Worm (Caenorhabditis elegans): ENCODE data around the gene F43C11.7.

F43C11.7 gene

DNA sequence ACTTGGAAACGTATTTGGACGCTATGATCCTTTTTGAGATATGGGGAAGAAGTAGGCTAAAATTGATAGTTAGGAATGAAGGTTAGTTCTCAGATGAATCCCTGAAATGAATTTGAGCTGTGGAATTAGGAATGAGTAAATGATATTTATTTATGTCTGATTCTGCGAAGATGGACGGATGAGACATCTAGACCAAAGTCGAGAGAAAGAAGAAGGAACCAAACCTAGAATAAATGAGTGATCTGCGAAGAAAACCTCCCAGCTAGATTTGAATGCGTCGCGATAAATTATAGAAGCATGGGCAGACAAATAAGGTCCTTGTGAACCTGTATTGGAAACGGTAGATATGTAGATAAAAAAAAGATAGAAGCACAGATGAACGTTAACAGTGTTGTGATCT is 24.3 kb downstream of the F43C11.7 start, which contains the start of gene F43C11.16:
Gene F43C11.16, minus strand, starts transcription at position 101 of the 400 bp plus-strand sequence.
- TF ChIP-seq med-1 (GFP tag; optimal IDR thresholded peaks at IDR 0.05; ENCODE audit: insufficient read depth) (no peak), flt-1 (GFP tag; IDR thresholded peaks at IDR 0.05) (no peak)

DNA sequence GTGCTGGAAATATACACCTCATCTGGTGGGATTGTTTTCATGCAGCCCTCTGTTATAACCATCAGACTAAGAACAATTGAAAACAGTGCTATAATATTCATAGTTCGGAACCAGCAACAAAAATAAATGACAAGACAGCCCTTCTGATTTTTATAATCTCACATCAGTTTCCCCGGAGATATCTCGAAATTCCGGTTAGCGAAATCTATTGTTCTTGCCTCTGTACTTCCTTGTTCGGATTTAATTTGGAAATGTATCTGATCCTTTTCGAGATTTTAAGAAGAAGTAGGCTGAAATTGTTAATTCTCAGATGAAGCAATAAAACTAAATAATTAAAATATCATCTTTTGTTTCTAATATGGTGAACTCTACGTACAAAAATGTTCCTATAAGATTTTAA is 28.0 kb downstream of the F43C11.7 start, which contains the start of gene F43C11.11:
Gene F43C11.11, minus strand, starts transcription at position 101 of the 400 bp plus-strand sequence.
- TF ChIP-seq cog-1 (tag; optimal IDR thresholded peaks at IDR 0.05) (no peak), ztf-23 (GFP tag; IDR thresholded peaks at IDR 0.05) (no peak), flt-1 (GFP tag; IDR thresholded peaks at IDR 0.05) (no peak), T22C8.4 (GFP tag; IDR thresholded peaks at IDR 0.05) (no peak), med-1 (GFP tag; optimal IDR thresholded peaks at IDR 0.05; ENCODE audit: insufficient read depth) (no peak), ztf-29 (GFP tag; IDR thresholded peaks at IDR 0.05) (no peak), klf-2 (GFP tag; conservative IDR thresholded peaks at IDR 0.05) (no peak), tab-1 (GFP tag; IDR thresholded peaks at IDR 0.05) (no peak), ref-1 (GFP tag; conservative IDR thresholded peaks at IDR 0.05) (no peak)

ce11 chrII:2366623-2367365 is 31.1 kb downstream of the F43C11.7 start, which contains the start of the genes F43C11.12 and F16G10.5:
Gene F43C11.12 (minus strand): TSS chrII:2366723.
Gene F16G10.5 (plus strand): TSS chrII:2367315.
- TF ChIP-seq klf-2 (GFP tag; conservative IDR thresholded peaks at IDR 0.05) (no peak), tab-1 (GFP tag; IDR thresholded peaks at IDR 0.05) (no peak), ztf-23 (GFP tag; IDR thresholded peaks at IDR 0.05) (no peak)

DNA sequence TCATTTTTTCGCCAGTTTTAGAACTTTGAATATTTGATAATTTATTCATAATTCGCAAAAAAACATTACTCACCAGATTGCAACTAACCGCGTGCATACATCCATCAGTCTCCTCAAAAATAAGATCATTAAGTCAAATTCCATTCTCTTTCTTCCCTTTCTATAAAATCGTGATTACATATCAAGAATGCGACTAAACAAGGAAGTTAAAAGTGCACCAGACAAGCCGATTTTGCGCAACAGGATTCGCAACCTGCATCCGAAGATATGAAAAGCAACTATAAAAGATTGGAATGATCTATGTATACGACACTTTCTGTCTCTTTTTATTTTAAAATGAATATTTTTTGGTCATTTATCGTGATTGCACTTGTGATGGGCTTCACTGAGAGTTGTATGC is 33.3 kb downstream of the F43C11.7 start, which contains the start of gene hpo-25:
Gene hpo-25, plus strand, starts transcription at position 301 of the 400 bp plus-strand sequence.
- TF ChIP-seq ztf-23 (GFP tag; IDR thresholded peaks at IDR 0.05) (no peak), klf-2 (GFP tag; conservative IDR thresholded peaks at IDR 0.05) (no peak), flt-1 (GFP tag; IDR thresholded peaks at IDR 0.05) (no peak), ztf-29 (GFP tag; IDR thresholded peaks at IDR 0.05) (no peak), ref-1 (GFP tag; conservative IDR thresholded peaks at IDR 0.05) (no peak), med-1 (GFP tag; optimal IDR thresholded peaks at IDR 0.05; ENCODE audit: insufficient read depth) (no peak), T22C8.4 (GFP tag; IDR thresholded peaks at IDR 0.05) (no peak), cog-1 (tag; optimal IDR thresholded peaks at IDR 0.05) (no peak), tab-1 (GFP tag; IDR thresholded peaks at IDR 0.05) (no peak)

- no peak for TF ChIP-seq ztf-23 (GFP tag; IDR thresholded peaks at IDR 0.05)
- no peak for TF ChIP-seq flt-1 (GFP tag; IDR thresholded peaks at IDR 0.05)
- TF ChIP-seq ref-1 (GFP tag; conservative IDR thresholded peaks at IDR 0.05), result no peak
- TF ChIP-seq tab-1 (GFP tag; IDR thresholded peaks at IDR 0.05), result no peak
- no peak for TF ChIP-seq klf-2 (GFP tag; conservative IDR thresholded peaks at IDR 0.05)
- no peak for TF ChIP-seq cog-1 (tag; optimal IDR thresholded peaks at IDR 0.05)
- TF ChIP-seq ztf-29 (GFP tag; IDR thresholded peaks at IDR 0.05), result no peak
- TF ChIP-seq T22C8.4 (GFP tag; IDR thresholded peaks at IDR 0.05), result no peak
These were observed 36.4 kb downstream of the F43C11.7 start, which contains the start of gene F16G10.3 for ce11 chrII:2372090-2372489. Gene F16G10.3 (plus strand): TSS chrII:2372390.

DNA sequence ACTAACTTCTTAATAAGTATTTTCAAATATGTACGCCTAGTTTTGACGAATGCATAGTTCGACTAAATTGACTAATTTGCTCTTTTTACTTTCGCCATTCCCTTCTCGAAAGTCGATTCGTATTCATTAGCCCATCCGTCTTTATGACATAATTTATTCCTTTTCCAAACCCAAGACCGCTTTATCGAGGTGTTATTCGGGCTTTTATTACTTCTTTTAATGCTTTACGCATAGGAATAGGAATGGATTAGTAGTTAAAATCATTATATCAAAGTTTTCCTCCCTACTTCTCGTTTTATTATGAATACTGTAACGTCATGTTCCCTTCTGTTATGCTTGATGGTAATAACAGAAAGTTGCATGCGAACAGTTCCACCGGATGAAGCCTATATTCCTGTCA is 39.3 kb downstream of the F43C11.7 start, which contains the start of gene F16G10.2:
Gene F16G10.2, plus strand, starts transcription at position 301 of the 400 bp plus-strand sequence.
- TF ChIP-seq flt-1 (GFP tag; IDR thresholded peaks at IDR 0.05) (no peak), ztf-23 (GFP tag; IDR thresholded peaks at IDR 0.05) (no peak), cog-1 (tag; optimal IDR thresholded peaks at IDR 0.05) (no peak), med-1 (GFP tag; optimal IDR thresholded peaks at IDR 0.05; ENCODE audit: insufficient read depth) (no peak), tab-1 (GFP tag; IDR thresholded peaks at IDR 0.05) (no peak), klf-2 (GFP tag; conservative IDR thresholded peaks at IDR 0.05) (no peak), ztf-29 (GFP tag; IDR thresholded peaks at IDR 0.05) (no peak), T22C8.4 (GFP tag; IDR thresholded peaks at IDR 0.05) (no peak), ref-1 (GFP tag; conservative IDR thresholded peaks at IDR 0.05) (no peak)

ce11 chrII:2377751-2378150 is 42.1 kb downstream of the F43C11.7 start, which contains the start of gene F16G10.6:
Gene F16G10.6 (minus strand): TSS chrII:2377851.
- no peak for TF ChIP-seq ztf-29 (GFP tag; IDR thresholded peaks at IDR 0.05)
- TF ChIP-seq tab-1 (GFP tag; IDR thresholded peaks at IDR 0.05), result no peak
- TF ChIP-seq T22C8.4 (GFP tag; IDR thresholded peaks at IDR 0.05), result no peak
- TF ChIP-seq med-1 (GFP tag; optimal IDR thresholded peaks at IDR 0.05; ENCODE audit: insufficient read depth), result no peak
- no peak for TF ChIP-seq cog-1 (tag; optimal IDR thresholded peaks at IDR 0.05)
- TF ChIP-seq flt-1 (GFP tag; IDR thresholded peaks at IDR 0.05), result no peak
- no peak for TF ChIP-seq ref-1 (GFP tag; conservative IDR thresholded peaks at IDR 0.05)
- TF ChIP-seq klf-2 (GFP tag; conservative IDR thresholded peaks at IDR 0.05), result no peak
- no peak for TF ChIP-seq ztf-23 (GFP tag; IDR thresholded peaks at IDR 0.05)

DNA sequence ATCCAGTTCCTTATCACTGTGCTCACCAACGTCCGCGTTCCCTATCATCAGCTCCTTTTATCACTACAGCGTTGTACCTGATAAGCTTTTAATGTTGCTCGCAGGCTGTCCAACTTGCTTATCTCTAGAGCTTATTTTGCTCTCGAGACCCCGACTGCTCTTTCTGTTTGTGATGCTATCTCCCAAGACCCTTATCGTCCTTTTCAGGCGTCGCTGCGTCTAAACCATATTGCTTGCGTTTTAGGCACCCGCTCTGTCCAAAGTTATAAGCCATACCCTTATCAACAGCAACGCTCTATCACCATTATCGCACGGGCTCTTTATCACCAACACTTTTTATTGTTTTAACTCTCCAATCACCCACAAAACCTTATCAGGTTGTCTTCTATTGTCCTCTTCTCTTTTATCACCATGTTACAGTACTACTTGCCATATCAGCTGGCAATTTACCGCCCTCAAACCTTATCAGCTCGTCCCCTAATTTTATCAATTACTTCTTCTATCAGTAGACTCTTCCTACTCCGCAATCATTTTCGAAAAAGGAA is 42.8 kb downstream of the F43C11.7 start:
- no peak for TF ChIP-seq ref-1 (GFP tag; conservative IDR thresholded peaks at IDR 0.05)
- TF ChIP-seq tab-1 (GFP tag; IDR thresholded peaks at IDR 0.05), result no peak

DNA sequence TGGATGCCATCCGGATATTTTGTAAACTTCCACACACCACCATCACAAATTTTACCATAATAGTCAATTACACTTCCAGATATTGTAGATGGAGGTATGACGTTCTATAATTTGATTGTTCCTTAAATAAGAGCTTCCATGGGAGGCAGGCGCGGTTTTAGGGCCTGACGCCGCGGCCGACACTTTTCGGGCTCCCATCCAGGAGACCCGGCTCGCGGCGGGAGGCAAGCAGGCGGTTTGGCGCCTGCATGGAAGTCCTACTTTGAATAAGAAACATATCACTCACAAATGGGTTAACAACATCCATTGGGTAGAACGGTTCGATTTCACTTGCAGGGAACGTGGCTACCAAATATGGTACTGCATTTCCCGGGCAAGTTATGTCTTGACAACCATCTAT is 44.0 kb downstream of the F43C11.7 start:
- no peak for TF ChIP-seq ref-1 (GFP tag; conservative IDR thresholded peaks at IDR 0.05)
- TF ChIP-seq tab-1 (GFP tag; IDR thresholded peaks at IDR 0.05), result no peak
- no peak for TF ChIP-seq cog-1 (tag; optimal IDR thresholded peaks at IDR 0.05)
- TF ChIP-seq T22C8.4 (GFP tag; IDR thresholded peaks at IDR 0.05), result no peak
- no peak for TF ChIP-seq med-1 (GFP tag; optimal IDR thresholded peaks at IDR 0.05; ENCODE audit: insufficient read depth)
- TF ChIP-seq klf-2 (GFP tag; conservative IDR thresholded peaks at IDR 0.05), result no peak
- no peak for TF ChIP-seq ztf-23 (GFP tag; IDR thresholded peaks at IDR 0.05)
- TF ChIP-seq flt-1 (GFP tag; IDR thresholded peaks at IDR 0.05), result no peak
- TF ChIP-seq ztf-29 (GFP tag; IDR thresholded peaks at IDR 0.05), result no peak

- TF ChIP-seq ztf-29 (GFP tag; IDR thresholded peaks at IDR 0.05) (no peak), klf-2 (GFP tag; conservative IDR thresholded peaks at IDR 0.05) (no peak), T22C8.4 (GFP tag; IDR thresholded peaks at IDR 0.05) (no peak), tab-1 (GFP tag; IDR thresholded peaks at IDR 0.05) (no peak), flt-1 (GFP tag; IDR thresholded peaks at IDR 0.05) (no peak), ztf-23 (GFP tag; IDR thresholded peaks at IDR 0.05) (no peak), med-1 (GFP tag; optimal IDR thresholded peaks at IDR 0.05; ENCODE audit: insufficient read depth) (no peak), ref-1 (GFP tag; conservative IDR thresholded peaks at IDR 0.05) (no peak), cog-1 (tag; optimal IDR thresholded peaks at IDR 0.05) (no peak)
These were observed 44.5 kb downstream of the F43C11.7 start, which contains the start of gene F16G10.7 for ce11 chrII:2380174-2380573. Gene F16G10.7 (minus strand): TSS chrII:2380274.
